Worm (Caenorhabditis elegans) whole organism, midembryonic: Measurements from ENCODE around the gene M03C11.3.
"Not testable (repeated sequence)": the region's sequence is repeated elsewhere in the genome, so short reads cannot be mapped to it uniquely, and the experiment has no call there.

Experiments
- T22C8.4 ChIP-seq: fragments of 200-800 bp; sonication (Bioruptor generic); IDR thresholded peaks from 2 replicates; pipeline ENCODE4 v1.3.6; 2022; ENCODE audit warnings: missing genetic modification characterization, missing compliant biosample characterization
- cog-1 ChIP-seq: sonication (generic microtip); optimal IDR thresholded peaks from 2 replicates; lab custom pipeline; 2016; ENCODE audit warnings: missing genetic modification characterization, missing compliant biosample characterization
- flt-1 ChIP-seq: fragments of 200-800 bp; sonication (Bioruptor generic); IDR thresholded peaks from 2 replicates; pipeline ENCODE4 v1.3.6; 2022; ENCODE audit warnings: missing genetic modification characterization, missing compliant biosample characterization
- klf-2 ChIP-seq: fragments of 200-800 bp; sonication (Bioruptor generic); conservative IDR thresholded peaks from 2 replicates; pipeline ENCODE4 v1.3.6; 2022; ENCODE audit warnings: missing genetic modification reagents, missing genetic modification characterization, missing compliant biosample characterization
- med-1 ChIP-seq: sonication (generic microtip); optimal IDR thresholded peaks from 2 replicates; lab custom pipeline; 2017; ENCODE audit warnings: missing genetic modification characterization, mild to moderate bottlenecking, missing compliant biosample characterization, antibody characterized with exemption, missing genetic modification reagents; ENCODE audit not compliant: insufficient read depth
- ref-1 ChIP-seq: fragments of 200-800 bp; sonication (Bioruptor generic); conservative IDR thresholded peaks from 2 replicates; pipeline ENCODE4 v1.3.6; 2022; ENCODE audit warnings: missing genetic modification reagents, missing genetic modification characterization, missing compliant biosample characterization
- tab-1 ChIP-seq: fragments of 200-800 bp; sonication (Bioruptor generic); IDR thresholded peaks from 2 replicates; pipeline ENCODE4 v1.3.6; 2022; ENCODE audit warnings: missing genetic modification characterization, missing compliant biosample characterization
- ztf-23 ChIP-seq: fragments of 200-800 bp; sonication (Bioruptor generic); IDR thresholded peaks from 2 replicates; pipeline ENCODE4 v1.3.6; 2022; ENCODE audit warnings: missing genetic modification reagents, missing genetic modification characterization, missing compliant biosample characterization
- ztf-29 ChIP-seq: fragments of 200-800 bp; sonication (Bioruptor generic); IDR thresholded peaks from 2 replicates; pipeline ENCODE4 v1.3.6; 2022; ENCODE audit warnings: missing genetic modification reagents, missing genetic modification characterization, missing compliant biosample characterization

Gene M03C11.3

ce11 chrIII:10435938-10436842 lies 31.3 kb downstream of the M03C11.3 start, which contains the start of the genes smrd-1 and enu-3.1:
smrd-1 (minus strand) TSS chrIII:10435988.
enu-3.1 (plus strand) TSS chrIII:10436276.
- TF ChIP-seq ztf-29 (peak; percentile 34; the same call in 1 of the 2 replicates), ztf-23 (peak; percentile 84), flt-1 (GFP tag; lab: Robert Waterston, UW) (peak; percentile 72), klf-2 (GFP tag; lab: Robert Waterston, UW) (0 out of 2 replicates have a peak, but pooled peaks have one; percentile 33)

- not testable (repeated sequence) for TF ChIP-seq med-1 (GFP tag; lab: Kevin White, UChicago); cog-1 (tag; lab: Kevin White, UChicago); ztf-29
Observed at ce11 chrIII:10438780-10439179, 33.9 kb downstream of the M03C11.3 start, which contains the start of gene H04D03.6. H04D03.6 (minus strand) TSS chrIII:10438880.

ce11 chrIII:10442355-10443140 lies 37.7 kb downstream of the M03C11.3 start, which contains the start of the genes H04D03.2 and ecps-2:
H04D03.2 (minus strand) TSS chrIII:10442405.
ecps-2 (plus strand) TSS chrIII:10443090.
- TF ChIP-seq cog-1 (tag; lab: Kevin White, UChicago) = no peak
- TF ChIP-seq T22C8.4 (GFP tag; lab: Robert Waterston, UW) = no peak
- no peak for TF ChIP-seq ztf-29

ce11 chrIII:10446730-10447129 lies 41.9 kb downstream of the M03C11.3 start, which contains the start of gene H04D03.7:
H04D03.7 (minus strand) TSS chrIII:10446830.
- TF ChIP-seq flt-1 (GFP tag; lab: Robert Waterston, UW) (no peak), tab-1 (no peak), klf-2 (GFP tag; lab: Robert Waterston, UW) (no peak), T22C8.4 (GFP tag; lab: Robert Waterston, UW) (no peak), med-1 (GFP tag; lab: Kevin White, UChicago) (no peak), ztf-23 (no peak), cog-1 (tag; lab: Kevin White, UChicago) (no peak), ztf-29 (no peak), ref-1 (GFP tag; lab: Robert Waterston, UW) (no peak)

- TF ChIP-seq ref-1 (GFP tag; lab: Robert Waterston, UW) = no peak
- no peak for TF ChIP-seq T22C8.4 (GFP tag; lab: Robert Waterston, UW)
- TF ChIP-seq med-1 (GFP tag; lab: Kevin White, UChicago) = no peak
- no peak for TF ChIP-seq ztf-29
- TF ChIP-seq tab-1 = no peak
Observed at ce11 chrIII:10451012-10451411, 46.1 kb downstream of the M03C11.3 start, which contains the start of gene H04D03.4. H04D03.4 (minus strand) TSS chrIII:10451112.

ce11 chrIII:10460427-10461163 lies 55.7 kb downstream of the M03C11.3 start, which contains the start of gene ecps-1:
ecps-1 (minus strand) TSS chrIII:10460551.
- TF ChIP-seq flt-1 (GFP tag; lab: Robert Waterston, UW) (peak; percentile 77), cog-1 (tag; lab: Kevin White, UChicago) (peak; percentile 59), klf-2 (GFP tag; lab: Robert Waterston, UW) (peak; percentile 79), ztf-23 (peak; percentile 90), ztf-29 (0 out of 2 replicates have a peak, but pooled peaks have one; percentile 39), tab-1 (no peak), T22C8.4 (GFP tag; lab: Robert Waterston, UW) (0 out of 2 replicates have a peak, but pooled peaks have one; percentile 6), med-1 (GFP tag; lab: Kevin White, UChicago) (no peak), ref-1 (GFP tag; lab: Robert Waterston, UW) (no peak)

ce11 chrIII:10461164-10461546 lies 56.3 kb downstream of the M03C11.3 start, which contains the start of gene atx-2:
atx-2 (plus strand) TSS chrIII:10461389.
- peak; percentile 98 for TF ChIP-seq tab-1
- TF ChIP-seq cog-1 (tag; lab: Kevin White, UChicago) = peak; percentile 95
- peak; percentile 99 for TF ChIP-seq med-1 (GFP tag; lab: Kevin White, UChicago)
- TF ChIP-seq ref-1 (GFP tag; lab: Robert Waterston, UW) = peak; percentile 91
- peak; percentile 99 for TF ChIP-seq flt-1 (GFP tag; lab: Robert Waterston, UW)
- peak; percentile 98 for TF ChIP-seq T22C8.4 (GFP tag; lab: Robert Waterston, UW)
- peak; percentile 99 for TF ChIP-seq klf-2 (GFP tag; lab: Robert Waterston, UW)
- peak; percentile 98 for TF ChIP-seq ztf-29
- peak; percentile 98 for TF ChIP-seq ztf-23

ce11 chrIII:10462935-10463548 lies 58.2 kb downstream of the M03C11.3 start:
- TF ChIP-seq klf-2 (GFP tag; lab: Robert Waterston, UW) = no peak
- TF ChIP-seq med-1 (GFP tag; lab: Kevin White, UChicago) = no peak
- TF ChIP-seq ztf-23 = no peak
- no peak for TF ChIP-seq T22C8.4 (GFP tag; lab: Robert Waterston, UW)
- TF ChIP-seq flt-1 (GFP tag; lab: Robert Waterston, UW) = no peak
- no peak for TF ChIP-seq ref-1 (GFP tag; lab: Robert Waterston, UW)
- no peak for TF ChIP-seq cog-1 (tag; lab: Kevin White, UChicago)
- TF ChIP-seq tab-1 = no peak
- no peak for TF ChIP-seq ztf-29
